Worm (Caenorhabditis elegans) whole organism, L4 larva: ENCODE data around the gene pitr-4.

Source experiments
- D1046.2 ChIP-seq: fragments of 200-800 bp; sonication (Bioruptor generic); IDR thresholded peaks from 2 replicates; pipeline ENCODE4 v1.3.6; 2022; ENCODE audit warnings: missing genetic modification characterization, missing compliant biosample characterization
- F37D6.2 ChIP-seq: sonication (generic microtip); optimal IDR thresholded peaks from 2 replicates; lab custom pipeline; 2016; ENCODE audit warnings: mild to moderate bottlenecking, missing genetic modification characterization, missing compliant biosample characterization
- R02D3.7 ChIP-seq: fragments of 150-350 bp; sonication (generic microtip); optimal IDR thresholded peaks from 3 replicates; lab custom pipeline; 2014; ENCODE audit warnings: missing biosample characterization, missing genetic modification characterization
- aha-1 ChIP-seq: fragments of 150-350 bp; peaks from one replicate; lab custom pipeline; 2014; ENCODE audit warnings: missing biosample characterization, missing genetic modification characterization
- attf-4 ChIP-seq: sonication (generic microtip); optimal IDR thresholded peaks from 3 replicates; lab custom pipeline; 2017; ENCODE audit warnings: missing biosample characterization, missing genetic modification characterization
- ceh-62 ChIP-seq: sonication (generic microtip); optimal IDR thresholded peaks from 2 replicates; lab custom pipeline; 2017; ENCODE audit warnings: missing biosample characterization, missing genetic modification characterization
- ces-1 ChIP-seq: fragments of 150-350 bp; sonication (generic microtip); optimal IDR thresholded peaks from 4 replicates; lab custom pipeline; 2014; ENCODE audit warnings: missing biosample characterization, missing genetic modification reagents, missing genetic modification characterization
- cey-2 ChIP-seq: sonication (generic microtip); optimal IDR thresholded peaks from 3 replicates; lab custom pipeline; 2017; ENCODE audit warnings: missing genetic modification characterization, mild to moderate bottlenecking, missing compliant biosample characterization, antibody characterized with exemption, borderline replicate concordance; ENCODE audit not compliant: insufficient read depth
- ctbp-1 ChIP-seq: fragments of 200-800 bp; sonication (Bioruptor generic); IDR thresholded peaks from 2 replicates; pipeline ENCODE4 v1.3.6; 2022; ENCODE audit warnings: missing genetic modification reagents, missing genetic modification characterization, missing compliant biosample characterization
- dmd-9 ChIP-seq: fragments of 200-800 bp; sonication (Bioruptor generic); IDR thresholded peaks from 2 replicates; pipeline ENCODE4 v1.3.6; 2022; ENCODE audit warnings: missing genetic modification reagents, missing genetic modification characterization, missing compliant biosample characterization
- egl-43 ChIP-seq: fragments of 200-800 bp; sonication (Bioruptor generic); IDR thresholded peaks from 2 replicates; pipeline ENCODE4 v1.3.6; 2022; ENCODE audit warnings: missing genetic modification reagents, missing genetic modification characterization, missing compliant biosample characterization
- gei-8 ChIP-seq: fragments of 200-800 bp; sonication (Bioruptor generic); optimal IDR thresholded peaks from 2 replicates; lab custom pipeline; 2018; ENCODE audit warnings: mild to moderate bottlenecking, missing genetic modification characterization, missing compliant biosample characterization
- hmg-1.1 ChIP-seq: fragments of 200-800 bp; sonication (Bioruptor generic); IDR thresholded peaks from 2 replicates; pipeline ENCODE4 v1.3.6; 2022; ENCODE audit warnings: missing genetic modification reagents, missing genetic modification characterization, missing compliant biosample characterization
- lin-1 ChIP-seq: fragments of 200-800 bp; sonication (Bioruptor generic); IDR thresholded peaks from 2 replicates; pipeline ENCODE4 v1.3.6; 2022; ENCODE audit warnings: missing genetic modification reagents, missing genetic modification characterization, missing compliant biosample characterization
- lsy-2 ChIP-seq, 2 experiments: fragments of 150-350 bp in 1 of 2; sonication (generic microtip) in 1 of 2; optimal IDR thresholded peaks; 2 replicates each; lab custom pipeline; 2014 to 2017; ENCODE audit warnings: missing biosample characterization in 2 of 2, missing genetic modification characterization in 2 of 2
- mdl-1 ChIP-seq, 2 experiments: fragments of 150-350 bp in 1 of 2; sonication (generic microtip) in 1 of 2; optimal IDR thresholded peaks; 2 replicates each; lab custom pipeline; 2014 to 2017; ENCODE audit warnings: missing biosample characterization in 2 of 2, missing genetic modification characterization in 2 of 2
- mxl-2 ChIP-seq: fragments of 200-800 bp; sonication (Bioruptor generic); conservative IDR thresholded peaks from 2 replicates; pipeline ENCODE4 v1.3.6; 2022; ENCODE audit warnings: missing genetic modification reagents, missing genetic modification characterization, missing compliant biosample characterization
- nhr-11 ChIP-seq: fragments of 150-350 bp; optimal IDR thresholded peaks from 2 replicates; lab custom pipeline; 2014; ENCODE audit warnings: missing biosample characterization, missing genetic modification characterization
- nhr-111 ChIP-seq: fragments of 200-800 bp; sonication (Bioruptor generic); optimal IDR thresholded peaks from 2 replicates; lab custom pipeline; 2018; ENCODE audit warnings: mild to moderate bottlenecking, missing genetic modification characterization, missing compliant biosample characterization
- nhr-77 ChIP-seq: fragments of 150-350 bp; optimal IDR thresholded peaks from 2 replicates; lab custom pipeline; 2014; ENCODE audit warnings: missing biosample characterization, missing genetic modification characterization
- php-3 ChIP-seq: fragments of 200-800 bp; sonication (Bioruptor generic); IDR thresholded peaks from 2 replicates; pipeline ENCODE4 v1.3.6; 2022; ENCODE audit warnings: missing genetic modification reagents, missing genetic modification characterization, missing compliant biosample characterization
- pqm-1 ChIP-seq: sonication (generic microtip); optimal IDR thresholded peaks from 2 replicates; lab custom pipeline; 2017; ENCODE audit warnings: missing biosample characterization, missing genetic modification characterization
- rbr-2 ChIP-seq: sonication (generic microtip); optimal IDR thresholded peaks from 2 replicates; lab custom pipeline; 2016; ENCODE audit warnings: missing genotype, missing genetic modification characterization, missing compliant biosample characterization
- saeg-2 ChIP-seq: fragments of 200-800 bp; sonication (Bioruptor generic); IDR thresholded peaks from 2 replicates; pipeline ENCODE4 v1.3.6; 2022; ENCODE audit warnings: missing genetic modification reagents, missing genetic modification characterization, missing compliant biosample characterization
- sdz-12 ChIP-seq: fragments of 200-800 bp; sonication (Bioruptor generic); optimal IDR thresholded peaks from 2 replicates; lab custom pipeline; 2018; ENCODE audit warnings: mild to moderate bottlenecking, missing genetic modification characterization, missing compliant biosample characterization
- set-16 ChIP-seq: fragments of 200-800 bp; sonication (Bioruptor generic); IDR thresholded peaks from 2 replicates; pipeline ENCODE4 v1.3.6; 2022; ENCODE audit warnings: missing genetic modification reagents, missing genetic modification characterization, missing compliant biosample characterization
- spr-1 ChIP-seq: sonication (generic microtip); optimal IDR thresholded peaks from 2 replicates; lab custom pipeline; 2016; ENCODE audit warnings: mild to moderate bottlenecking, missing genetic modification characterization, missing compliant biosample characterization
- tag-97 ChIP-seq: fragments of 200-800 bp; sonication (Bioruptor generic); IDR thresholded peaks from 2 replicates; pipeline ENCODE4 v1.3.6; 2022; ENCODE audit warnings: missing genetic modification characterization, missing compliant biosample characterization
- tra-1 ChIP-seq: fragments of 200-800 bp; sonication (Bioruptor generic); IDR thresholded peaks from 2 replicates; pipeline ENCODE4 v1.3.6; 2022; ENCODE audit warnings: missing genetic modification reagents, missing genetic modification characterization, missing compliant biosample characterization
- unc-130 ChIP-seq: sonication (generic microtip); optimal IDR thresholded peaks from 2 replicates; lab custom pipeline; 2016; ENCODE audit warnings: missing genetic modification reagents, missing genetic modification characterization, missing compliant biosample characterization
- unc-62 ChIP-seq, 3 experiments: fragments of 150-350 bp in 1 of 3; sonication (generic microtip); optimal IDR thresholded peaks in 2 of 3; peaks in 1 of 3; 1 replicate in 1 of 3; 2 replicates in 2 of 3; lab custom pipeline; 2014 to 2017; ENCODE audit warnings: missing biosample characterization in 3 of 3, missing genetic modification characterization in 3 of 3, missing genetic modification reagents in 3 of 3, missing genotype in 1 of 3
- zip-2 ChIP-seq: fragments of 150-350 bp; optimal IDR thresholded peaks from 2 replicates; lab custom pipeline; 2014; ENCODE audit warnings: missing biosample characterization, missing genetic modification characterization
- ztf-7 ChIP-seq: fragments of 150-350 bp; optimal IDR thresholded peaks from 2 replicates; lab custom pipeline; 2014; ENCODE audit warnings: missing biosample characterization, missing genetic modification characterization

The pitr-4 gene

ce11 chrV:9629114-9629513 is 32.3 kb downstream of the pitr-4 start, which contains the start of gene idpc-3:
Gene idpc-3, minus strand, starts transcription at chrV:9629214.
- TF ChIP-seq D1046.2 (no peak), lin-1 (GFP tag; lab: Robert Waterston, UW) (no peak), unc-130 (GFP tag; lab: Kevin White, UChicago) (no peak), mdl-1 (tag; optimal IDR thresholded peaks at IDR 0.05; lab: Kevin White, UChicago) (no peak), nhr-111 (GFP tag; lab: Kevin White, UChicago) (no peak), gei-8 (GFP tag; lab: Kevin White, UChicago) (no peak), ces-1 (GFP tag; lab: Kevin White, UChicago) (no peak), rbr-2 (tag; lab: Kevin White, UChicago) (no peak), zip-2 (tag; lab: Kevin White, UChicago) (no peak)

- TF ChIP-seq R02D3.7 (tag; lab: Kevin White, UChicago) (no peak), lsy-2 (tag; optimal IDR thresholded peaks at IDR 0.05; lab: Kevin White, UChicago) (no peak), pqm-1 (no peak), hmg-1.1 (GFP tag; lab: Robert Waterston, UW) (no peak), D1046.2 (no peak), dmd-9 (GFP tag; lab: Robert Waterston, UW) (no peak), unc-62 (GFP tag; optimal IDR thresholded peaks at IDR 0.05 in 1 of 2; lab: Kevin White, UChicago) (no peak), unc-62 (tag; optimal IDR thresholded peaks at IDR 0.05; lab: Kevin White, UChicago) (no peak), nhr-11 (tag; lab: Kevin White, UChicago) (no peak), egl-43 (GFP tag; lab: Robert Waterston, UW) (peak; percentile 57; the same call in 1 of the 2 replicates), zip-2 (tag; lab: Kevin White, UChicago) (no peak), ceh-62 (tag; lab: Kevin White, UChicago) (no peak), mxl-2 (GFP tag; lab: Robert Waterston, UW) (no peak), aha-1 (tag; lab: Kevin White, UChicago) (peak; percentile 72), tag-97 (GFP tag; lab: Robert Waterston, UW) (no peak), F37D6.2 (tag; lab: Kevin White, UChicago) (no peak), cey-2 (tag; lab: Kevin White, UChicago) (no peak), spr-1 (tag; lab: Kevin White, UChicago) (no peak), lin-1 (GFP tag; lab: Robert Waterston, UW) (no peak), unc-130 (GFP tag; lab: Kevin White, UChicago) (no peak), php-3 (GFP tag; lab: Robert Waterston, UW) (no peak), ztf-7 (tag; lab: Kevin White, UChicago) (no peak), tra-1 (0 out of 2 replicates have a peak, but pooled peaks have one; percentile 21), nhr-111 (GFP tag; lab: Kevin White, UChicago) (no peak), set-16 (GFP tag; lab: Robert Waterston, UW) (peak; percentile 95)
Observed at ce11 chrV:9628603-9629002, 32.8 kb downstream of the pitr-4 start.

DNA sequence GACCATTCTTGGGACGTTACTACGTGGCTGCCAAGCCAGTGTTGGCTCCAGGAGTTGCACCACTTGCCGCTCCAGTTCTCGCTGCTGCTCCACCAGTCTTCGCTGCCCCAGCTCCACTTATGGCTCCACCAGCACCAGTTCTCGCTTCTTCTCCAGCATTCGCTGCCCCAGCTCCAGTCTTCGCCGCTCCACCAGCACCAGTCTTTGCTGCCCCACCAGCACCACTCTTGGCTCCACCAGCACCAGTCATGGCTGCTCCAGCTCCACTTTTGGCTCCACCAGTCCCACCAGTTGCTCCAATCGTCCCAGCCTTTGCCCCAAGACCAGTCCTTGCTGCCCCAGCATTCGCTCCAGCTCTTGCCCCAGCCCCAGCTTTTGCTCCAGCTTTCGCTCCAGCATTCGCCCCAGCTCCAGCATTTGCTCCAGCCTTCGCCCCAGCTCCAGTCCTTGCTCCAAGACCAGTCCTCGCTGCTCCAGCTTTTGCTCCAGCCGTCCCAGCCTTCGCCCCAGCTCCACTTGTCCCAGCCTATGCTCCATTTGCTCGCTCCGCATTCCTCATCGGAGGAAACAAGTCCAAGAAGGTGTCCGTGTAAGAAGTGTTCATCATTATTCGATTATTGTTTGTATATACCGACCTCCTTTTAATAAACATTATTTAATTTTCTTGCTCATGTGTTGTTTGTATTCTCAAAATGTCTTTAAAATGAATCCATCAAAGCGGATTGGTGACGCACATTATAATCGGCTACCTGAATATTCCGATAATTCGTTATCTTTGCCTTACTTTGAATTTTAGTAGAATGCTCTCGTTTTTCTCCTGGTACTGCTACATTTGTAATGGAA is 35.6 kb downstream of the pitr-4 start, which contains the start of gene T06E4.7:
Gene T06E4.7 (plus strand): TSS at position 793 of the 843 bp plus-strand sequence.
- TF ChIP-seq nhr-77 (tag; lab: Kevin White, UChicago) (no peak), ctbp-1 (GFP tag; lab: Robert Waterston, UW) (no peak), set-16 (GFP tag; lab: Robert Waterston, UW) (peak; percentile 97), saeg-2 (GFP tag; lab: Robert Waterston, UW) (no peak), egl-43 (GFP tag; lab: Robert Waterston, UW) (0 out of 2 replicates have a peak, but pooled peaks have one; percentile 5), attf-4 (no peak), sdz-12 (GFP tag; lab: Kevin White, UChicago) (peak; percentile 53)
